Fruit fly (Drosophila melanogaster): ENCODE measurements around the gene ppk18.

The ppk18 gene

DNA sequence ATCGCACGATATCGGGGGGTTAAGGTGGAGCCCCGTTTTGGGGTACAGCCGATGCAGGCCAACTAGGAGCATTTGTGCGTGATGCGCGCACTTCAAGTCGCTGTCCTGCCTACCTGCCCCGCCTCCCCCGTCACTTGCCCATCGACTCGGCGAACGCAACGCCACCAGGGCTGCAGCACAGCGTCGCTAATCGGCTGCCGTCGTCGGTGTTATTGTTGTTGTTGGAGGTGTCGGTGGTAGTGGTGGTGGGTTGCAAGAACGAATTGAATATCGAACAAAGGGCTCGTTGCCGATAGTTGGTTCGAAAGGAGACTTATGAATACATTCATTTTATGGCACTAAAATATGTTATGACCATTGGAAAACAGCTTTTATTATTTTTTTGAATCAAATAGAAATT lies 11.9 kb downstream of the ppk18 start (continued):
- TF ChIP-seq CG12104 (GFP tag; optimal IDR thresholded peaks at IDR 0.05), result no peak
- TF ChIP-seq CG3407 (GFP tag; optimal IDR thresholded peaks at IDR 0.05), result no peak
- no peak; the same call in 1 of the 2 replicates for TF ChIP-seq klu (GFP tag; IDR thresholded peaks at IDR 0.05)
- TF ChIP-seq jigr1 (GFP tag; IDR thresholded peaks at IDR 0.05), result 0 out of 3 replicates have a peak, but pooled peaks have one; percentile 16
- peak; percentile 71 for TF ChIP-seq CG2712 (tag; optimal IDR thresholded peaks at IDR 0.05)
- TF ChIP-seq cad (GFP tag; optimal IDR thresholded peaks at IDR 0.05), result no peak
- peak; percentile 79 for TF ChIP-seq HmgD (GFP tag; optimal IDR thresholded peaks at IDR 0.05)
- peak; percentile 55 for TF ChIP-seq trem (tag; optimal IDR thresholded peaks at IDR 0.05)
- TF ChIP-seq Drgx (GFP tag; IDR thresholded peaks at IDR 0.05), result peak; percentile 46
- no peak for TF ChIP-seq Blimp-1 (GFP tag; optimal IDR thresholded peaks at IDR 0.05)
- TF ChIP-seq Hsf (GFP tag; optimal IDR thresholded peaks at IDR 0.05), result peak; percentile 40
- peak; percentile 89 for TF ChIP-seq ato (GFP tag; IDR thresholded peaks at IDR 0.05; ENCODE audit: partially characterized antibody)
- TF ChIP-seq toy (GFP tag; IDR thresholded peaks at IDR 0.05), result 0 out of 2 replicates have a peak, but pooled peaks have one; percentile 14
- peak; percentile 81 for TF ChIP-seq CG8765 (GFP tag; IDR thresholded peaks at IDR 0.05)
- no peak for TF ChIP-seq CG33557 (GFP tag; optimal IDR thresholded peaks at IDR 0.05)
- TF ChIP-seq Elba2 (GFP tag; optimal IDR thresholded peaks at IDR 0.05), result no peak
- peak; percentile 65; the same call in 1 of the 2 replicates for TF ChIP-seq lmd (GFP tag; IDR thresholded peaks at IDR 0.05)
- TF ChIP-seq CG8478 (optimal IDR thresholded peaks at IDR 0.05), result no peak
- no peak for TF ChIP-seq Taf1 (GFP tag; IDR thresholded peaks at IDR 0.05)
- peak; percentile 92 for TF ChIP-seq CG34224 (GFP tag; IDR thresholded peaks at IDR 0.05; ENCODE audit: partially characterized antibody)
- peak; percentile 43 for TF ChIP-seq CG14667 (GFP tag; IDR thresholded peaks at IDR 0.05)
- TF ChIP-seq crc (GFP tag; optimal IDR thresholded peaks at IDR 0.05), result no peak
- TF ChIP-seq tap (tag; optimal IDR thresholded peaks at IDR 0.05), result peak; percentile 7
- TF ChIP-seq Ets97D (GFP tag; optimal IDR thresholded peaks at IDR 0.05), result peak; percentile 53
- TF ChIP-seq CG32767 (GFP tag; IDR thresholded peaks at IDR 0.05), result 0 out of 2 replicates have a peak, but pooled peaks have one; percentile 40
- peak; percentile 55; the same call in 1 of the 2 replicates for TF ChIP-seq CG1024 (GFP tag; IDR thresholded peaks at IDR 0.05)
- peak; percentile 96 for TF ChIP-seq Bgb (GFP tag; IDR thresholded peaks at IDR 0.05; ENCODE audit: partially characterized antibody)
- peak; percentile 13 for TF ChIP-seq ERR (GFP tag; optimal IDR thresholded peaks at IDR 0.05)
- peak; percentile 42 for TF ChIP-seq zf30C (GFP tag; optimal IDR thresholded peaks at IDR 0.05)
- TF ChIP-seq CG11504 (tag; optimal IDR thresholded peaks at IDR 0.05), result no peak
- peak; percentile 50 for TF ChIP-seq CG1233 (GFP tag; optimal IDR thresholded peaks at IDR 0.05)
- TF ChIP-seq Fer2 (tag; optimal IDR thresholded peaks at IDR 0.05), result peak; percentile 50
- no peak for TF ChIP-seq sd (tag; optimal IDR thresholded peaks at IDR 0.05)
- peak; percentile 57 for TF ChIP-seq ewg (GFP tag; optimal IDR thresholded peaks at IDR 0.05)
- peak; percentile 57; the same call in 1 of the 2 replicates for TF ChIP-seq CG9215 (GFP tag; IDR thresholded peaks at IDR 0.05)
- TF ChIP-seq CG7963 (GFP tag; IDR thresholded peaks at IDR 0.05; ENCODE audit: partially characterized antibody), result peak; percentile 82
- TF ChIP-seq D (optimal IDR thresholded peaks at IDR 0.05), result no peak
- no peak for TF ChIP-seq D (GFP tag; optimal IDR thresholded peaks at IDR 0.05)
- TF ChIP-seq hb (GFP tag; IDR thresholded peaks at IDR 0.05; ENCODE audit: partially characterized antibody), result peak; percentile 78
- TF ChIP-seq CG9437 (GFP tag; optimal IDR thresholded peaks at IDR 0.05), result no peak
- TF ChIP-seq Hmx (GFP tag; optimal IDR thresholded peaks at IDR 0.05), result no peak
- TF ChIP-seq CG4360 (GFP tag; IDR thresholded peaks at IDR 0.05), result peak; percentile 100
- 0 out of 2 replicates have a peak, but pooled peaks have one; percentile 29 for TF ChIP-seq CG10959 (GFP tag; IDR thresholded peaks at IDR 0.05)
- peak; percentile 87 for TF ChIP-seq CG2129 (GFP tag; IDR thresholded peaks at IDR 0.05; ENCODE audit: partially characterized antibody)
- TF ChIP-seq D19A (tag; optimal IDR thresholded peaks at IDR 0.05), result peak; percentile 38
- TF ChIP-seq bigmax (GFP tag; optimal IDR thresholded peaks at IDR 0.05), result no peak
- peak; percentile 52 for TF ChIP-seq CG30403 (GFP tag; optimal IDR thresholded peaks at IDR 0.05)
- no peak for TF ChIP-seq NC2α (GFP tag; optimal IDR thresholded peaks at IDR 0.05)
- TF ChIP-seq CG11085 (GFP tag; IDR thresholded peaks at IDR 0.05), result peak; percentile 77
- TF ChIP-seq CG18262 (tag; optimal IDR thresholded peaks at IDR 0.05), result peak; percentile 42
- TF ChIP-seq PHDP (tag; optimal IDR thresholded peaks at IDR 0.05), result peak; percentile 20
